Worm (Caenorhabditis elegans) whole organism, L3 larva: ENCODE measurements around the gene C04A11.2.

Source experiments
- aly-2 ChIP-seq: fragments of 150-350 bp; optimal IDR thresholded peaks from 2 replicates; lab custom pipeline; 2014; ENCODE audit warnings: missing biosample characterization, missing genetic modification characterization
- ceh-82 ChIP-seq: fragments of 150-350 bp; optimal IDR thresholded peaks from 2 replicates; lab custom pipeline; 2014; ENCODE audit warnings: missing biosample characterization, missing genetic modification characterization
- elt-1 ChIP-seq: fragments of 150-350 bp; optimal IDR thresholded peaks from 2 replicates; lab custom pipeline; 2014; ENCODE audit warnings: missing biosample characterization, missing genetic modification characterization
- elt-3 ChIP-seq, 3 experiments: fragments of 150-350 bp in 1 of 3; sonication (generic microtip) in 2 of 3; optimal IDR thresholded peaks; 2 replicates in 2 of 3; 4 replicates in 1 of 3; lab custom pipeline; 2014 to 2017; ENCODE audit warnings: missing biosample characterization in 3 of 3, missing genetic modification characterization in 3 of 3
- eor-1 ChIP-seq, 2 experiments: fragments of 150-350 bp; optimal IDR thresholded peaks; 2 replicates each; lab custom pipeline; 2014 to 2018; ENCODE audit warnings: missing biosample characterization in 2 of 2, missing genetic modification characterization in 2 of 2
- mml-1 ChIP-seq: fragments of 150-350 bp; sonication (generic microtip); optimal IDR thresholded peaks from 3 replicates; lab custom pipeline; 2014; ENCODE audit warnings: missing biosample characterization, missing genetic modification characterization
- nhr-11 ChIP-seq: fragments of 150-350 bp; optimal IDR thresholded peaks from 2 replicates; lab custom pipeline; 2014; ENCODE audit warnings: missing biosample characterization, missing genetic modification characterization
- nhr-12 ChIP-seq: fragments of 150-350 bp; optimal IDR thresholded peaks from 2 replicates; lab custom pipeline; 2014; ENCODE audit warnings: missing biosample characterization, missing genetic modification characterization
- nhr-25 ChIP-seq: sonication (generic microtip); optimal IDR thresholded peaks from 2 replicates; lab custom pipeline; 2017; ENCODE audit warnings: missing biosample characterization, missing genetic modification characterization
- sea-2 ChIP-seq: fragments of 150-350 bp; sonication (generic microtip); optimal IDR thresholded peaks from 4 replicates; lab custom pipeline; 2014; ENCODE audit warnings: missing biosample characterization, missing genetic modification reagents, missing genetic modification characterization
- skn-1 ChIP-seq: fragments of 150-350 bp; optimal IDR thresholded peaks from 2 replicates; lab custom pipeline; 2014; ENCODE audit warnings: missing biosample characterization, missing genetic modification characterization
- tbx-2 ChIP-seq: sonication (generic microtip); optimal IDR thresholded peaks from 2 replicates; lab custom pipeline; 2016; ENCODE audit warnings: mild to moderate bottlenecking, missing genetic modification characterization, missing compliant biosample characterization
- unc-62 ChIP-seq: fragments of 150-350 bp; sonication (generic microtip); optimal IDR thresholded peaks from 4 replicates; lab custom pipeline; 2014; ENCODE audit warnings: missing biosample characterization, missing genetic modification reagents, missing genetic modification characterization

- TF ChIP-seq skn-1 (tag; lab: Kevin White, UChicago) (no peak), tbx-2 (tag; lab: Kevin White, UChicago) (no peak), nhr-12 (no peak), ceh-82 (tag; lab: Kevin White, UChicago) (no peak), aly-2 (tag; lab: Kevin White, UChicago) (no peak), nhr-11 (tag; lab: Kevin White, UChicago) (no peak), nhr-25 (tag; lab: Kevin White, UChicago) (no peak), elt-1 (tag; lab: Kevin White, UChicago) (no peak), mml-1 (tag; lab: Kevin White, UChicago) (no peak), elt-3 (tag; optimal IDR thresholded peaks at IDR 0.05; lab: Kevin White, UChicago) (no peak), sea-2 (no peak), eor-1 (tag; optimal IDR thresholded peaks at IDR 0.05; lab: Kevin White, UChicago) (no peak), unc-62 (GFP tag; lab: Kevin White, UChicago) (no peak)
These were observed 21.7 kb upstream of the C04A11.2 start for ce11 chrX:13690333-13690732.
